Worm (Caenorhabditis elegans): ENCODE measurements around the gene T23F6.3.
A peak's percentile ranks its signal among the peaks of the same experiment; 100 is the strongest.

ce11 chrIV:12771414-12771813, 46.9 kb upstream of the T23F6.3 start:
- TF ChIP-seq npax-4 (tag; optimal IDR thresholded peaks at IDR 0.05), result no peak
- no peak for TF ChIP-seq gmeb-2 (tag; optimal IDR thresholded peaks at IDR 0.05)
- no peak for TF ChIP-seq pha-2 (tag; optimal IDR thresholded peaks at IDR 0.05)
- TF ChIP-seq pha-4 (tag; optimal IDR thresholded peaks at IDR 0.05), result no peak
- TF ChIP-seq sdc-2 (tag; optimal IDR thresholded peaks at IDR 0.05), result no peak
- peak; percentile 44 for TF ChIP-seq nfya-1 (tag; optimal IDR thresholded peaks at IDR 0.05)
